Fruit fly (Drosophila melanogaster): ENCODE measurements around the gene CG43083.

DNA sequence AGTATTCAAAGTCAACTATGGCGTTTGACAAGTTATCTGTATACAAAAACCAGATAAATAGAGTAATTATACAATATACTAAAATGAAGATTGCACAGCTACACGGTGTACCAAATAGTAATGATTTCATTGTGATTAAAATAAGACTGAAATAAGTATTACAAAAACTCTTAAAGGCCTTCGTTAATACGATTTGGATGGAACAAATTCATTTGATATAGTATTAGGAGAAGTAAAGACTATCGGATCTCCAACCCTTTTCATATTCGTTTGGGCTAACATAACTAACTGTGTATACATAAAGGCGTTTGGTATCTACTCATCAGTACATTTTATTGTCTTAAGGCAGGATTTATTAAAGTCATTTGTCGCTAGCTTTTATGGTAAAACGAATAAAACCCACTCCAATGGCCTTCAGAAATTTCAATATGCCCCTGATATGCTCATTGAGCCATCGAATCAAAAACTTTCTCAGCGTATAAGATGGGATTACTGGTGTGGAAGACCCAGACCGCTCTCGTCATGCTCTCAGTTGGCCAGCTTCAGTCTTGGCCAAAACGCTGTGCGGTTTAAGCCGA lies 35.1 kb downstream of the CG43083 start, which contains the start of the genes CG7579 and Pgant8:
- no peak for TF ChIP-seq Usf (GFP tag; optimal IDR thresholded peaks at IDR 0.05)
- no peak for TF ChIP-seq CG9932 (GFP tag; IDR thresholded peaks at IDR 0.05)
- TF ChIP-seq Tbp (GFP tag; optimal IDR thresholded peaks at IDR 0.05) = no peak
- no peak for TF ChIP-seq lbe (GFP tag; optimal IDR thresholded peaks at IDR 0.05)
- TF ChIP-seq pita (GFP tag; optimal IDR thresholded peaks at IDR 0.05) = no peak
- TF ChIP-seq CG8359 (GFP tag; optimal IDR thresholded peaks at IDR 0.05; ENCODE audit: borderline replicate concordance) = no peak
- TF ChIP-seq pan (optimal IDR thresholded peaks at IDR 0.05) = no peak
- TF ChIP-seq pan (GFP tag; optimal IDR thresholded peaks at IDR 0.05 in 1 of 2, IDR thresholded peaks at IDR 0.05 in 1 of 2) = no peak
- TF ChIP-seq nau (GFP tag; optimal IDR thresholded peaks at IDR 0.05) = no peak
- TF ChIP-seq Doc2 (GFP tag; IDR thresholded peaks at IDR 0.05) = no peak
- TF ChIP-seq CG7928 (GFP tag; optimal IDR thresholded peaks at IDR 0.05) = no peak
- no peak for TF ChIP-seq ci (GFP tag; IDR thresholded peaks at IDR 0.05)
- TF ChIP-seq CG11247 (GFP tag; IDR thresholded peaks at IDR 0.05) = no peak
- no peak for TF ChIP-seq exex (tag; optimal IDR thresholded peaks at IDR 0.05)
- no peak for TF ChIP-seq CG42726 (GFP tag; IDR thresholded peaks at IDR 0.05; ENCODE audit: partially characterized antibody)
